Fruit fly (Drosophila melanogaster): ENCODE results near the gene CG11248.

The CG11248 gene

DNA sequence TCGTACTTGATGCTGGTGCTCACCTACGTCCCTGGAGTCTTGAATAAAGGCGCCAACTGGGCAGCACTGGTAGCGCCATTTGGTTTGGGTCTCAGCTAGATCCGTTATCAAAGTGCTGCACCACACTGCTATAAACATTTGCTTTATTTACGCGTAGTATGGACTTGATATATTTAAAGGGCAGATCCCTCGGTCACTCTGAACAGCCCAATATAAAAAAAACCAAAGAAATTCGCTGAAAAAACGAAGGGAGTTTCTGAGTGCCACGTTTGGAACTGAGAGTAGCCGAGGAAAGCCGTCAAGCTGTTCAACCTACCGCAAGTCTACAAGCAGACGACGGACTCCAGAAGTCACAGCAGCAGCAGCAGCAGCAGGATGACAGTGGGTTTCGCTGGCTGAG is 39.0 kb upstream of the CG11248 start, which contains the start of gene Atox1 (continued):
- TF ChIP-seq CG7556 (GFP tag; optimal IDR thresholded peaks at IDR 0.05) (no peak), cas (GFP tag; IDR thresholded peaks at IDR 0.05) (peak; percentile 20; the same call in 1 of the 2 replicates), HLHmδ (GFP tag; optimal IDR thresholded peaks at IDR 0.05) (no peak), shn (GFP tag; optimal IDR thresholded peaks at IDR 0.05) (no peak), grn (GFP tag; optimal IDR thresholded peaks at IDR 0.05) (no peak), CG34376 (GFP tag; optimal IDR thresholded peaks at IDR 0.05) (peak; percentile 27), MBD-R2 (GFP tag; IDR thresholded peaks at IDR 0.05) (peak; percentile 80), Abd-B (GFP tag; optimal IDR thresholded peaks at IDR 0.05) (peak; percentile 80), Kr (GFP tag; optimal IDR thresholded peaks at IDR 0.05) (no peak), CG32767 (GFP tag; IDR thresholded peaks at IDR 0.05) (no peak), odd (GFP tag; optimal IDR thresholded peaks at IDR 0.05) (no peak), CG17568 (GFP tag; optimal IDR thresholded peaks at IDR 0.05) (no peak), disco-r (GFP tag; optimal IDR thresholded peaks at IDR 0.05) (no peak), Taf1 (GFP tag; IDR thresholded peaks at IDR 0.05) (no peak), Adf1 (GFP tag; IDR thresholded peaks at IDR 0.05) (0 out of 2 replicates have a peak, but pooled peaks have one; percentile 24), tx (GFP tag; optimal IDR thresholded peaks at IDR 0.05) (no peak), wek (GFP tag; optimal IDR thresholded peaks at IDR 0.05) (no peak), CG12299 (tag; optimal IDR thresholded peaks at IDR 0.05) (no peak), CG32772 (GFP tag; IDR thresholded peaks at IDR 0.05) (peak; percentile 59), NFAT (GFP tag; IDR thresholded peaks at IDR 0.05) (peak; percentile 41; the same call in 1 of the 2 replicates), fu2 (GFP tag; optimal IDR thresholded peaks at IDR 0.05) (no peak), Ets65A (GFP tag) (peak; percentile 83), Sin3A (optimal IDR thresholded peaks at IDR 0.05) (peak; percentile 0), CG6689 (GFP tag; IDR thresholded peaks at IDR 0.05) (no peak), BtbVII (GFP tag; optimal IDR thresholded peaks at IDR 0.05) (no peak), al (GFP tag; IDR thresholded peaks at IDR 0.05) (no peak), pho (GFP tag; optimal IDR thresholded peaks at IDR 0.05) (peak; percentile 67), B-H2 (GFP tag; optimal IDR thresholded peaks at IDR 0.05) (peak; percentile 76), Asciz (GFP tag; optimal IDR thresholded peaks at IDR 0.05) (no peak), Neu2 (GFP tag; optimal IDR thresholded peaks at IDR 0.05; ENCODE audit: borderline replicate concordance) (no peak), CG7271 (tag; optimal IDR thresholded peaks at IDR 0.05) (no peak), CG9437 (GFP tag; optimal IDR thresholded peaks at IDR 0.05) (no peak), Dp (GFP tag; optimal IDR thresholded peaks at IDR 0.05) (peak; percentile 99), CG18262 (tag; optimal IDR thresholded peaks at IDR 0.05) (no peak), CG12391 (tag; optimal IDR thresholded peaks at IDR 0.05) (peak; percentile 35), CG9727 (GFP tag; optimal IDR thresholded peaks at IDR 0.05) (no peak), CG31224 (GFP tag; IDR thresholded peaks at IDR 0.05) (no peak), gsb-n (tag; optimal IDR thresholded peaks at IDR 0.05) (no peak), sens-2 (GFP tag; IDR thresholded peaks at IDR 0.05) (no peak), CG1529 (GFP tag; optimal IDR thresholded peaks at IDR 0.05) (no peak), ken (GFP tag; IDR thresholded peaks at IDR 0.05) (peak; percentile 45; the same call in 1 of the 3 replicates), lov (optimal IDR thresholded peaks at IDR 0.05) (no peak), lov (GFP tag; IDR thresholded peaks at IDR 0.05) (0 out of 3 replicates have a peak, but pooled peaks have one; percentile 25), grau (tag; optimal IDR thresholded peaks at IDR 0.05) (peak; percentile 37), CG11695 (GFP tag; IDR thresholded peaks at IDR 0.05) (no peak), Side (GFP tag; optimal IDR thresholded peaks at IDR 0.05) (no peak), otp (GFP tag; IDR thresholded peaks at IDR 0.05) (no peak), ara (GFP tag; IDR thresholded peaks at IDR 0.05) (no peak), CG3726 (GFP tag; IDR thresholded peaks at IDR 0.05) (no peak), Sry-δ (GFP tag; optimal IDR thresholded peaks at IDR 0.05) (peak; percentile 54), CG11723 (GFP tag; optimal IDR thresholded peaks at IDR 0.05) (no peak), Hmr (GFP tag; optimal IDR thresholded peaks at IDR 0.05) (peak; percentile 89), row (GFP tag; IDR thresholded peaks at IDR 0.05) (peak; percentile 23; the same call in 1 of the 3 replicates)
